Worm (Caenorhabditis elegans) whole organism, young adult: ENCODE measurements around the gene F41F3.3.

ENCODE experiments used
- B0261.1 ChIP-seq: sonication (generic microtip); optimal IDR thresholded peaks from 2 replicates; lab custom pipeline; 2016; ENCODE audit warnings: mild to moderate bottlenecking, missing genetic modification characterization, moderate library complexity, missing compliant biosample characterization
- B0336.3 ChIP-seq: fragments of 200-800 bp; sonication (Bioruptor generic); IDR thresholded peaks from 2 replicates; pipeline ENCODE4 v1.3.6; 2022; ENCODE audit warnings: missing genetic modification characterization, missing compliant biosample characterization
- F22D6.2 ChIP-seq: sonication (generic microtip); optimal IDR thresholded peaks from 2 replicates; lab custom pipeline; 2016; ENCODE audit warnings: mild to moderate bottlenecking, missing genetic modification characterization, missing compliant biosample characterization
- F33H1.4 ChIP-seq: fragments of 200-800 bp; sonication (Bioruptor generic); IDR thresholded peaks from 2 replicates; pipeline ENCODE4 v1.3.6; 2022; ENCODE audit warnings: missing genetic modification reagents, missing genetic modification characterization, missing compliant biosample characterization
- F39B2.1 ChIP-seq: fragments of 200-800 bp; sonication (Bioruptor generic); IDR thresholded peaks from 2 replicates; pipeline ENCODE4 v1.3.6; 2022; ENCODE audit warnings: missing genetic modification reagents, missing genetic modification characterization, missing compliant biosample characterization
- F55B11.4 ChIP-seq: sonication (generic microtip); optimal IDR thresholded peaks from 2 replicates; lab custom pipeline; 2016; ENCODE audit warnings: missing compliant biosample characterization, missing genetic modification characterization, borderline replicate concordance; ENCODE audit not compliant: insufficient read depth
- F57C9.4 ChIP-seq: sonication (generic microtip); optimal IDR thresholded peaks from 2 replicates; lab custom pipeline; 2017; ENCODE audit warnings: mild to moderate bottlenecking, missing genetic modification characterization, missing compliant biosample characterization
- K12H6.12 ChIP-seq: fragments of 200-800 bp; sonication (Bioruptor generic); optimal IDR thresholded peaks from 2 replicates; lab custom pipeline; 2018; ENCODE audit warnings: mild to moderate bottlenecking, missing genetic modification characterization, missing compliant biosample characterization
- Y53F4B.3 ChIP-seq: fragments of 200-800 bp; sonication (Bioruptor generic); IDR thresholded peaks from 2 replicates; pipeline ENCODE4 v1.3.6; 2022; ENCODE audit warnings: missing genetic modification reagents, missing genetic modification characterization, missing compliant biosample characterization
- Y95B8A.8 ChIP-seq: fragments of 200-800 bp; sonication (Bioruptor generic); IDR thresholded peaks from 2 replicates; pipeline ENCODE4 v1.3.6; 2022; ENCODE audit warnings: missing genetic modification reagents, missing genetic modification characterization, missing compliant biosample characterization
- ZK185.1 ChIP-seq: sonication (generic microtip); optimal IDR thresholded peaks from 2 replicates; lab custom pipeline; 2016; ENCODE audit warnings: mild to moderate bottlenecking, missing genetic modification characterization, missing compliant biosample characterization; ENCODE audit not compliant: poor library complexity, severe bottlenecking
- athp-1 ChIP-seq: sonication (generic microtip); optimal IDR thresholded peaks from 2 replicates; lab custom pipeline; 2017; ENCODE audit warnings: mild to moderate bottlenecking, missing genetic modification characterization, missing compliant biosample characterization
- attf-3 ChIP-seq: fragments of 200-800 bp; sonication (Bioruptor generic); conservative IDR thresholded peaks from 2 replicates; pipeline ENCODE4 v1.3.6; 2022; ENCODE audit warnings: missing genetic modification reagents, missing genetic modification characterization, missing compliant biosample characterization
- attf-5 ChIP-seq: fragments of 200-800 bp; sonication (Bioruptor generic); optimal IDR thresholded peaks from 2 replicates; lab custom pipeline; 2018; ENCODE audit warnings: mild to moderate bottlenecking, missing genetic modification characterization, missing compliant biosample characterization
- attf-6 ChIP-seq: fragments of 200-800 bp; sonication (Bioruptor generic); IDR thresholded peaks from 2 replicates; pipeline ENCODE4 v1.3.6; 2022; ENCODE audit warnings: missing genetic modification reagents, missing genetic modification characterization, missing compliant biosample characterization
- cebp-1 ChIP-seq, 2 experiments: fragments of 200-800 bp in 1 of 2; sonication (Bioruptor generic) in 1 of 2; sonication (generic microtip) in 1 of 2; IDR thresholded peaks in 1 of 2; optimal IDR thresholded peaks in 1 of 2; 2 replicates each; pipeline versions ENCODE4 v1.3.6 to Lab custom; 2017 to 2022; ENCODE audit warnings: missing compliant biosample characterization in 2 of 2, missing genetic modification characterization in 2 of 2, mild to moderate bottlenecking in 1 of 2, missing genetic modification reagents in 1 of 2, moderate library complexity in 1 of 2
- ceh-100 ChIP-seq: fragments of 200-800 bp; sonication (Bioruptor generic); IDR thresholded peaks from 2 replicates; pipeline ENCODE4 v1.3.6; 2022; ENCODE audit warnings: missing genetic modification reagents, missing genetic modification characterization, missing compliant biosample characterization
- ceh-40 ChIP-seq: fragments of 200-800 bp; sonication (Bioruptor generic); IDR thresholded peaks from 2 replicates; pipeline ENCODE4 v1.3.6; 2022; ENCODE audit warnings: missing genetic modification characterization, missing compliant biosample characterization
- ceh-58 ChIP-seq: fragments of 200-800 bp; sonication (Bioruptor generic); IDR thresholded peaks from 2 replicates; pipeline ENCODE4 v1.3.6; 2022; ENCODE audit warnings: missing genetic modification characterization, missing compliant biosample characterization
- ceh-91 ChIP-seq: fragments of 200-800 bp; sonication (Bioruptor generic); IDR thresholded peaks from 2 replicates; pipeline ENCODE4 v1.3.6; 2022; ENCODE audit warnings: missing genetic modification reagents, missing genetic modification characterization, missing compliant biosample characterization
- dox-1 ChIP-seq: fragments of 200-800 bp; sonication (Bioruptor generic); IDR thresholded peaks from 2 replicates; pipeline ENCODE4 v1.3.6; 2022; ENCODE audit warnings: missing genetic modification reagents, missing genetic modification characterization, missing compliant biosample characterization
- dpff-1 ChIP-seq: sonication (generic microtip); optimal IDR thresholded peaks from 2 replicates; lab custom pipeline; 2017; ENCODE audit warnings: mild to moderate bottlenecking, missing genetic modification characterization, missing compliant biosample characterization
- egl-44 ChIP-seq: fragments of 200-800 bp; sonication (Bioruptor generic); IDR thresholded peaks from 2 replicates; pipeline ENCODE4 v1.3.6; 2022; ENCODE audit warnings: missing genetic modification reagents, missing genetic modification characterization, missing compliant biosample characterization
- egrh-3 ChIP-seq: fragments of 200-800 bp; sonication (Bioruptor generic); IDR thresholded peaks from 2 replicates; pipeline ENCODE4 v1.3.6; 2022; ENCODE audit warnings: missing genetic modification reagents, missing genetic modification characterization, missing compliant biosample characterization
- ekl-4 ChIP-seq: fragments of 200-800 bp; sonication (Bioruptor generic); IDR thresholded peaks from 2 replicates; pipeline ENCODE4 v1.3.6; 2022; ENCODE audit warnings: missing genetic modification reagents, missing genetic modification characterization, missing compliant biosample characterization
- fkh-3 ChIP-seq: sonication (generic microtip); optimal IDR thresholded peaks from 2 replicates; lab custom pipeline; 2016; ENCODE audit warnings: mild to moderate bottlenecking, missing genetic modification characterization, missing compliant biosample characterization
- gei-17 ChIP-seq: fragments of 200-800 bp; sonication (Bioruptor generic); optimal IDR thresholded peaks from 2 replicates; lab custom pipeline; 2018; ENCODE audit warnings: mild to moderate bottlenecking, missing genetic modification characterization, missing compliant biosample characterization
- hmg-1.2 ChIP-seq: fragments of 200-800 bp; sonication (Bioruptor generic); IDR thresholded peaks from 2 replicates; pipeline ENCODE4 v1.3.6; 2022; ENCODE audit warnings: missing genetic modification reagents, missing genetic modification characterization, missing compliant biosample characterization
- let-607 ChIP-seq, 2 experiments: fragments of 200-800 bp in 1 of 2; sonication (Bioruptor generic) in 1 of 2; sonication (generic microtip) in 1 of 2; optimal IDR thresholded peaks; 2 replicates each; lab custom pipeline; 2016 to 2018; ENCODE audit warnings: mild to moderate bottlenecking in 2 of 2, missing compliant biosample characterization in 2 of 2, missing genetic modification characterization in 2 of 2, moderate library complexity in 2 of 2, missing genotype in 1 of 2
- lin-26 ChIP-seq: fragments of 200-800 bp; sonication (Bioruptor generic); IDR thresholded peaks from 2 replicates; pipeline ENCODE4 v1.3.6; 2022; ENCODE audit warnings: missing genetic modification reagents, missing genetic modification characterization, missing compliant biosample characterization
- madf-10 ChIP-seq: sonication (generic microtip); optimal IDR thresholded peaks from 2 replicates; lab custom pipeline; 2016; ENCODE audit warnings: mild to moderate bottlenecking, missing genetic modification characterization, missing compliant biosample characterization
- madf-3 ChIP-seq: fragments of 200-800 bp; sonication (Bioruptor generic); IDR thresholded peaks from 2 replicates; pipeline ENCODE4 v1.3.6; 2022; ENCODE audit warnings: missing genetic modification reagents, missing genetic modification characterization, missing compliant biosample characterization
- mes-4 ChIP-seq: sonication (generic microtip); optimal IDR thresholded peaks from 2 replicates; lab custom pipeline; 2016; ENCODE audit warnings: missing genotype, missing genetic modification characterization, missing compliant biosample characterization
- nfya-1 ChIP-seq: sonication (generic microtip); optimal IDR thresholded peaks from 2 replicates; lab custom pipeline; 2017; ENCODE audit warnings: antibody characterized with exemption, missing compliant biosample characterization, missing genetic modification characterization, borderline replicate concordance; ENCODE audit not compliant: insufficient read depth
- nfya-2 ChIP-seq: fragments of 200-800 bp; sonication (Bioruptor generic); IDR thresholded peaks from 2 replicates; pipeline ENCODE4 v1.3.6; 2022; ENCODE audit warnings: missing genetic modification reagents, missing genetic modification characterization, missing compliant biosample characterization
- nhr-179 ChIP-seq: sonication (generic microtip); optimal IDR thresholded peaks from 2 replicates; lab custom pipeline; 2016; ENCODE audit warnings: mild to moderate bottlenecking, missing genetic modification characterization, missing compliant biosample characterization
- nhr-27 ChIP-seq: fragments of 200-800 bp; sonication (Bioruptor generic); optimal IDR thresholded peaks from 2 replicates; lab custom pipeline; 2018; ENCODE audit warnings: mild to moderate bottlenecking, missing genetic modification characterization, moderate library complexity, missing compliant biosample characterization
- pbrm-1 ChIP-seq: fragments of 200-800 bp; sonication (Bioruptor generic); IDR thresholded peaks from 2 replicates; pipeline ENCODE4 v1.3.6; 2022; ENCODE audit warnings: missing genetic modification reagents, missing genetic modification characterization, missing compliant biosample characterization
- pha-4 ChIP-seq: fragments of 150-350 bp; sonication (generic microtip); optimal IDR thresholded peaks from 2 replicates; lab custom pipeline; 2014; ENCODE audit warnings: missing biosample characterization, missing genetic modification reagents, missing genetic modification characterization
- rcor-1 ChIP-seq: fragments of 200-800 bp; sonication (Bioruptor generic); IDR thresholded peaks from 2 replicates; pipeline ENCODE4 v1.3.6; 2022; ENCODE audit warnings: missing genetic modification reagents, missing genetic modification characterization, missing compliant biosample characterization
- repo-1 ChIP-seq: sonication (generic microtip); optimal IDR thresholded peaks from 2 replicates; lab custom pipeline; 2017; ENCODE audit warnings: mild to moderate bottlenecking, missing genetic modification characterization, missing compliant biosample characterization
- rpc-1 ChIP-seq, 2 experiments: fragments of 150-350 bp in 1 of 2; sonication (generic microtip) in 1 of 2; optimal IDR thresholded peaks; 2 replicates each; lab custom pipeline; 2014 to 2018; ENCODE audit warnings: missing biosample characterization in 1 of 2, missing genetic modification characterization in 1 of 2, missing genetic modification reagents in 1 of 2, missing genotype in 1 of 2
- sea-2 ChIP-seq: fragments of 200-800 bp; sonication (Bioruptor generic); IDR thresholded peaks from 2 replicates; pipeline ENCODE4 v1.3.6; 2022; ENCODE audit warnings: missing genetic modification characterization, missing compliant biosample characterization
- snpc-3.4 ChIP-seq: sonication (generic microtip); optimal IDR thresholded peaks from 2 replicates; lab custom pipeline; 2017; ENCODE audit warnings: missing genetic modification characterization, mild to moderate bottlenecking, missing compliant biosample characterization, antibody characterized with exemption, moderate library complexity, missing genotype, missing genetic modification reagents
- unc-130 ChIP-seq: sonication (generic microtip); optimal IDR thresholded peaks from 2 replicates; lab custom pipeline; 2016; ENCODE audit warnings: missing genetic modification reagents, missing genetic modification characterization, missing compliant biosample characterization
- zfh-2 ChIP-seq: fragments of 200-800 bp; sonication (Bioruptor generic); conservative IDR thresholded peaks from 2 replicates; pipeline ENCODE4 v1.3.6; 2022; ENCODE audit warnings: missing genetic modification reagents, missing genetic modification characterization, missing compliant biosample characterization
- ztf-18 ChIP-seq: sonication (generic microtip); optimal IDR thresholded peaks from 2 replicates; lab custom pipeline; 2016; ENCODE audit warnings: missing genotype, mild to moderate bottlenecking, missing genetic modification characterization, missing compliant biosample characterization
- ztf-26 ChIP-seq: sonication (generic microtip); optimal IDR thresholded peaks from 2 replicates; lab custom pipeline; 2017; ENCODE audit warnings: missing genetic modification characterization, missing compliant biosample characterization
- ztf-3 ChIP-seq: fragments of 200-800 bp; sonication (Bioruptor generic); optimal IDR thresholded peaks from 2 replicates; lab custom pipeline; 2018; ENCODE audit warnings: mild to moderate bottlenecking, missing genetic modification characterization, missing compliant biosample characterization

The F41F3.3 gene

ce11 chrV:4689234-4689633 lies 41.2 kb upstream of the F41F3.3 start, which contains the start of gene K03B4.1 (continued):
- TF ChIP-seq fkh-3 (tag; lab: Kevin White, UChicago) = no peak
- TF ChIP-seq unc-130 = no peak
- no peak for TF ChIP-seq attf-3 (GFP tag; lab: Robert Waterston, UW)
- TF ChIP-seq ztf-3 (GFP tag; lab: Kevin White, UChicago) = no peak
- TF ChIP-seq nhr-179 (tag; lab: Kevin White, UChicago) = no peak
- TF ChIP-seq gei-17 = no peak
- TF ChIP-seq pbrm-1 = no peak
- no peak for TF ChIP-seq cebp-1 (GFP tag; IDR thresholded peaks at IDR 0.05; lab: Robert Waterston, UW)
- TF ChIP-seq cebp-1 (tag; optimal IDR thresholded peaks at IDR 0.05; lab: Kevin White, UChicago) = no peak
- TF ChIP-seq rcor-1 (GFP tag; lab: Robert Waterston, UW) = no peak
- TF ChIP-seq F57C9.4 (tag; lab: Kevin White, UChicago) = no peak
- TF ChIP-seq ekl-4 (GFP tag; lab: Robert Waterston, UW) = no peak
- no peak for TF ChIP-seq egrh-3 (GFP tag; lab: Robert Waterston, UW)
- no peak for TF ChIP-seq nhr-27 (tag; lab: Kevin White, UChicago)
- TF ChIP-seq F33H1.4 (GFP tag; lab: Robert Waterston, UW) = no peak
- no peak for TF ChIP-seq attf-5 (GFP tag; lab: Kevin White, UChicago)
- TF ChIP-seq dpff-1 (tag; lab: Kevin White, UChicago) = no peak
- TF ChIP-seq ceh-40 = no peak
- 0 out of 2 replicates have a peak, but pooled peaks have one; percentile 25 for TF ChIP-seq dox-1
- no peak for TF ChIP-seq B0261.1 (tag; lab: Kevin White, UChicago)
- no peak for TF ChIP-seq zfh-2 (GFP tag; lab: Robert Waterston, UW)
- no peak for TF ChIP-seq ztf-18 (tag; lab: Kevin White, UChicago)
- 0 out of 2 replicates have a peak, but pooled peaks have one; percentile 24 for TF ChIP-seq B0336.3
- TF ChIP-seq hmg-1.2 (GFP tag; lab: Robert Waterston, UW) = no peak
- no peak for TF ChIP-seq F55B11.4
- TF ChIP-seq rpc-1 (optimal IDR thresholded peaks at IDR 0.05; lab: Kevin White, UChicago) = no peak
- no peak for TF ChIP-seq rpc-1 (tag; optimal IDR thresholded peaks at IDR 0.05; lab: Kevin White, UChicago)
- TF ChIP-seq mes-4 = no peak
- no peak for TF ChIP-seq F22D6.2 (tag; lab: Kevin White, UChicago)
- TF ChIP-seq ceh-91 = no peak
- TF ChIP-seq ztf-26 (tag; lab: Kevin White, UChicago) = no peak
- TF ChIP-seq K12H6.12 (tag; lab: Kevin White, UChicago) = no peak
- no peak for TF ChIP-seq Y95B8A.8 (GFP tag; lab: Robert Waterston, UW)
- no peak for TF ChIP-seq madf-3 (GFP tag; lab: Robert Waterston, UW)
- no peak for TF ChIP-seq lin-26 (GFP tag; lab: Robert Waterston, UW)
- no peak for TF ChIP-seq pha-4 (tag; lab: Kevin White, UChicago)
- TF ChIP-seq snpc-3.4 (tag; lab: Kevin White, UChicago) = no peak
- no peak for TF ChIP-seq ceh-100
- no peak for TF ChIP-seq Y53F4B.3 (GFP tag; lab: Robert Waterston, UW)
- TF ChIP-seq nfya-1 (tag; lab: Kevin White, UChicago) = no peak
- no peak for TF ChIP-seq let-607 (tag; optimal IDR thresholded peaks at IDR 0.05; lab: Kevin White, UChicago)
- TF ChIP-seq ZK185.1 = no peak
- no peak for TF ChIP-seq sea-2
- no peak for TF ChIP-seq nfya-2
- TF ChIP-seq attf-6 (GFP tag; lab: Robert Waterston, UW) = no peak
- TF ChIP-seq F39B2.1 (GFP tag; lab: Robert Waterston, UW) = no peak
- TF ChIP-seq repo-1 (tag; lab: Kevin White, UChicago) = no peak
- peak; percentile 49 for TF ChIP-seq athp-1
- TF ChIP-seq madf-10 (tag; lab: Kevin White, UChicago) = no peak
- no peak for TF ChIP-seq egl-44
- TF ChIP-seq ceh-58 (GFP tag; lab: Robert Waterston, UW) = peak; percentile 50; the same call in 1 of the 2 replicates
